Fruit fly (Drosophila melanogaster) whole organism, embryonic: ENCODE measurements around the gene Nse1.
A peak's percentile ranks its signal among the peaks of the same experiment; 100 is the strongest.

Experiments used
- Awh ChIP-seq: fragments of 200-800 bp; sonication (Bioruptor generic); IDR thresholded peaks from 2 replicates; pipeline ENCODE4, ENCODE4 v1.3.6; 2022; ENCODE audit warnings: missing biosample characterization, missing genetic modification characterization
- C15 ChIP-seq: fragments of 200-800 bp; sonication (Bioruptor generic); IDR thresholded peaks from 3 replicates; pipeline ENCODE4 v1.3.6; 2022; ENCODE audit warnings: missing biosample characterization, missing genetic modification characterization
- CG10543 ChIP-seq: fragments of 200-800 bp; sonication (Bioruptor generic); optimal IDR thresholded peaks from 3 replicates; lab custom pipeline; 2017; ENCODE audit warnings: missing biosample characterization, mild to moderate bottlenecking, missing genetic modification characterization, moderate library complexity
- CG12769 ChIP-seq: fragments of 200-800 bp; sonication (Bioruptor generic); optimal IDR thresholded peaks from 2 replicates; lab custom pipeline; 2019; ENCODE audit warnings: missing biosample characterization, mild to moderate bottlenecking, missing genetic modification characterization, moderate library complexity
- CG13775 ChIP-seq: fragments of 200-800 bp; sonication (Bioruptor generic); optimal IDR thresholded peaks from 3 replicates; lab custom pipeline; 2017; ENCODE audit warnings: missing biosample characterization, mild to moderate bottlenecking, missing genetic modification characterization
- CG14710 ChIP-seq: fragments of 200-800 bp; sonication (Bioruptor generic); optimal IDR thresholded peaks from 3 replicates; lab custom pipeline; 2019; ENCODE audit warnings: missing biosample characterization, mild to moderate bottlenecking, missing genetic modification characterization, moderate library complexity
- CG34376 ChIP-seq: fragments of 200-800 bp; sonication (Bioruptor generic); optimal IDR thresholded peaks from 2 replicates; lab custom pipeline; 2018; ENCODE audit warnings: missing biosample characterization, mild to moderate bottlenecking, missing genetic modification characterization
- CG34422 ChIP-seq: fragments of 200-800 bp; sonication (Bioruptor generic); IDR thresholded peaks from 3 replicates; pipeline ENCODE4 v1.3.6; 2022; ENCODE audit warnings: missing biosample characterization, missing genetic modification characterization
- CG42726 ChIP-seq: fragments of 200-800 bp; sonication (Bioruptor generic); IDR thresholded peaks from 2 replicates; pipeline ENCODE4 v1.3.6; 2022; ENCODE audit warnings: missing biosample characterization, missing genetic modification characterization; ENCODE audit not compliant: partially characterized antibody
- CG7963 ChIP-seq: fragments of 200-800 bp; sonication (Bioruptor generic); IDR thresholded peaks from 3 replicates; pipeline ENCODE4 v1.3.6; 2022; ENCODE audit warnings: missing biosample characterization, missing genetic modification characterization; ENCODE audit not compliant: partially characterized antibody
- D19A ChIP-seq: fragments of 200-800 bp; optimal IDR thresholded peaks from 3 replicates; lab custom pipeline; 2019; ENCODE audit warnings: missing biosample characterization, mild to moderate bottlenecking, missing genetic modification characterization, moderate library complexity
- Dip3 ChIP-seq: fragments of 200-800 bp; sonication (Bioruptor generic); optimal IDR thresholded peaks from 3 replicates; lab custom pipeline; 2016; ENCODE audit warnings: missing biosample characterization, missing genetic modification characterization
- Dp ChIP-seq: fragments of 200-800 bp; sonication (Bioruptor generic); optimal IDR thresholded peaks from 2 replicates; lab custom pipeline; 2018; ENCODE audit warnings: missing biosample characterization, mild to moderate bottlenecking, missing genetic modification characterization, moderate library complexity
- Ets97D ChIP-seq: fragments of 200-800 bp; sonication (Bioruptor generic); optimal IDR thresholded peaks from 3 replicates; lab custom pipeline; 2016; ENCODE audit warnings: missing biosample characterization, missing genetic modification characterization
- Fer1 ChIP-seq: fragments of 200-800 bp; sonication (Bioruptor generic); optimal IDR thresholded peaks from 2 replicates; lab custom pipeline; 2017; ENCODE audit warnings: missing biosample characterization, mild to moderate bottlenecking, missing genetic modification characterization
- GATAe ChIP-seq: fragments of 200-800 bp; sonication (Bioruptor generic); conservative IDR thresholded peaks from 2 replicates; pipeline ENCODE4 v1.3.6; 2022; ENCODE audit warnings: missing biosample characterization, missing genetic modification characterization
- HHEX ChIP-seq: fragments of 200-800 bp; sonication (Bioruptor generic); optimal IDR thresholded peaks from 3 replicates; lab custom pipeline; 2017; ENCODE audit warnings: missing biosample characterization, mild to moderate bottlenecking, missing genetic modification characterization, missing genetic modification reagents
- HmgZ ChIP-seq: fragments of 200-800 bp; sonication (Bioruptor generic); optimal IDR thresholded peaks from 2 replicates; lab custom pipeline; 2018; ENCODE audit warnings: missing biosample characterization, mild to moderate bottlenecking, missing genetic modification characterization
- Hr78 ChIP-seq, 2 experiments: fragments of 200-800 bp in 1 of 2; fragments of >200 bp in 1 of 2; sonication (Bioruptor generic) in 1 of 2; optimal IDR thresholded peaks; 2 replicates each; lab custom pipeline; 2017 to 2019; ENCODE audit warnings: missing biosample characterization in 2 of 2, missing genetic modification characterization in 2 of 2, mild to moderate bottlenecking in 1 of 2, moderate library complexity in 1 of 2
- MESR4 ChIP-seq: fragments of 200-800 bp; sonication (Bioruptor generic); optimal IDR thresholded peaks from 2 replicates; lab custom pipeline; 2018; ENCODE audit warnings: missing biosample characterization, mild to moderate bottlenecking, missing genetic modification characterization, moderate library complexity
- Med ChIP-seq: fragments of 200-800 bp; sonication (Bioruptor generic); peaks from one replicate; lab custom pipeline; 2016; ENCODE audit warnings: missing biosample characterization, missing genetic modification characterization, mild to moderate bottlenecking, inconsistent platforms, moderate library complexity
- Opbp ChIP-seq: fragments of 200-800 bp; sonication (Bioruptor generic); IDR thresholded peaks from 3 replicates; pipeline ENCODE4 v1.3.6; 2022; ENCODE audit warnings: missing biosample characterization, missing genetic modification characterization; ENCODE audit not compliant: partially characterized antibody
- Optix ChIP-seq: fragments of 200-800 bp; sonication (Bioruptor generic); IDR thresholded peaks from 3 replicates; pipeline ENCODE4 v1.3.6; 2022; ENCODE audit warnings: missing biosample characterization, missing genetic modification characterization
- Pdp1 ChIP-seq, 2 experiments: fragments of 200-800 bp; sonication (Bioruptor generic); optimal IDR thresholded peaks; 3 replicates each; lab custom pipeline; 2016; ENCODE audit warnings: missing biosample characterization in 2 of 2, missing genetic modification characterization in 2 of 2, mild to moderate bottlenecking in 1 of 2, moderate library complexity in 1 of 2
- Ravus ChIP-seq: fragments of 200-800 bp; sonication (Bioruptor generic); IDR thresholded peaks from 2 replicates; pipeline ENCODE4 v1.3.6; 2022; ENCODE audit warnings: missing biosample characterization, missing genetic modification characterization
- Side ChIP-seq: fragments of 200-800 bp; sonication (Bioruptor generic); optimal IDR thresholded peaks from 2 replicates; lab custom pipeline; 2016; ENCODE audit warnings: missing biosample characterization, missing genetic modification characterization
- Sin3A ChIP-seq: fragments of >200 bp; optimal IDR thresholded peaks from 2 replicates; lab custom pipeline; 2018
- Stat92E ChIP-seq, 3 experiments: fragments of >200 bp in 2 of 3; fragments of 200-800 bp in 1 of 3; sonication (Bioruptor generic) in 1 of 3; optimal IDR thresholded peaks; 2 replicates each; lab custom pipeline; 2017 to 2019; ENCODE audit warnings: missing biosample characterization in 3 of 3, missing genetic modification characterization in 3 of 3, mild to moderate bottlenecking in 1 of 3, moderate library complexity in 1 of 3
- TFAM ChIP-seq: fragments of 200-800 bp; sonication (Bioruptor generic); optimal IDR thresholded peaks from 2 replicates; lab custom pipeline; 2017; ENCODE audit warnings: missing biosample characterization, missing genetic modification characterization, inconsistent platforms
- Xrp1 ChIP-seq: fragments of 200-800 bp; sonication (Bioruptor generic); IDR thresholded peaks from 2 replicates; pipeline ENCODE4 v1.3.6; 2022; ENCODE audit warnings: missing biosample characterization, missing genetic modification characterization
- YL-1 ChIP-seq: fragments of 200-800 bp; sonication (Bioruptor generic); optimal IDR thresholded peaks from 3 replicates; lab custom pipeline; 2017; ENCODE audit warnings: missing biosample characterization, mild to moderate bottlenecking, missing genetic modification characterization
- ato ChIP-seq: fragments of 200-800 bp; sonication (Bioruptor generic); IDR thresholded peaks from 2 replicates; pipeline ENCODE4 v1.3.6; 2022; ENCODE audit warnings: missing biosample characterization, missing genetic modification characterization; ENCODE audit not compliant: partially characterized antibody
- bbx ChIP-seq: fragments of 200-800 bp; sonication (Bioruptor generic); IDR thresholded peaks from 2 replicates; pipeline ENCODE4 v1.3.6; 2022; ENCODE audit warnings: missing biosample characterization, missing genetic modification characterization; ENCODE audit not compliant: partially characterized antibody
- chm ChIP-seq: fragments of 200-800 bp; sonication (Bioruptor generic); IDR thresholded peaks from 2 replicates; pipeline ENCODE4 v1.3.6; 2022; ENCODE audit warnings: missing biosample characterization, missing genetic modification characterization
- dysf ChIP-seq: fragments of 200-800 bp; sonication (Bioruptor generic); IDR thresholded peaks from 3 replicates; pipeline ENCODE4 v1.3.6; 2022; ENCODE audit warnings: missing biosample characterization, missing genetic modification characterization
- emc ChIP-seq: fragments of 200-800 bp; sonication (Bioruptor generic); optimal IDR thresholded peaks from 2 replicates; lab custom pipeline; 2016; ENCODE audit warnings: missing biosample characterization, missing genetic modification characterization
- gfzf ChIP-seq: fragments of 200-800 bp; sonication (Bioruptor generic); optimal IDR thresholded peaks from 2 replicates; lab custom pipeline; 2016; ENCODE audit warnings: missing biosample characterization, mild to moderate bottlenecking, missing genetic modification characterization, moderate library complexity
- jing ChIP-seq: fragments of 200-800 bp; sonication (Bioruptor generic); optimal IDR thresholded peaks from 2 replicates; lab custom pipeline; 2018; ENCODE audit warnings: missing biosample characterization, mild to moderate bottlenecking, missing genetic modification characterization
- kah ChIP-seq: fragments of 200-800 bp; sonication (Bioruptor generic); optimal IDR thresholded peaks from 2 replicates; lab custom pipeline; 2018; ENCODE audit warnings: missing biosample characterization, mild to moderate bottlenecking, missing genetic modification characterization
- lola ChIP-seq, 3 experiments: fragments of >200 bp in 2 of 3; fragments of 200-800 bp in 1 of 3; sonication (Bioruptor generic) in 1 of 3; optimal IDR thresholded peaks; 2 replicates each; lab custom pipeline; 2017 to 2019; ENCODE audit warnings: missing biosample characterization in 3 of 3, missing genetic modification characterization in 3 of 3, mild to moderate bottlenecking in 1 of 3, moderate library complexity in 1 of 3
- maf-S ChIP-seq: fragments of 200-800 bp; sonication (Bioruptor generic); optimal IDR thresholded peaks from 2 replicates; lab custom pipeline; 2016; ENCODE audit warnings: missing biosample characterization, missing genetic modification characterization
- mam ChIP-seq: fragments of 200-800 bp; sonication (Bioruptor generic); optimal IDR thresholded peaks from 3 replicates; lab custom pipeline; 2016; ENCODE audit warnings: missing biosample characterization, missing genetic modification characterization
- rib ChIP-seq: fragments of 200-800 bp; sonication (Bioruptor generic); IDR thresholded peaks from 2 replicates; pipeline ENCODE4 v1.3.6; 2022; ENCODE audit warnings: missing biosample characterization, missing genetic modification characterization
- scrt ChIP-seq: fragments of 200-800 bp; sonication (Bioruptor generic); optimal IDR thresholded peaks from 2 replicates; lab custom pipeline; 2018; ENCODE audit warnings: missing biosample characterization, mild to moderate bottlenecking, missing genetic modification characterization, moderate library complexity
- sd ChIP-seq: fragments of 200-800 bp; sonication (Bioruptor generic); optimal IDR thresholded peaks from 3 replicates; lab custom pipeline; 2018; ENCODE audit warnings: missing biosample characterization, mild to moderate bottlenecking, missing genetic modification characterization, moderate library complexity
- zen ChIP-seq: fragments of 200-800 bp; sonication (Bioruptor generic); optimal IDR thresholded peaks from 3 replicates; lab custom pipeline; 2018; ENCODE audit warnings: missing biosample characterization, mild to moderate bottlenecking, missing genetic modification characterization, moderate library complexity
- zen2 ChIP-seq: fragments of 200-800 bp; sonication (Bioruptor generic); IDR thresholded peaks from 3 replicates; pipeline ENCODE4 v1.3.6; 2022; ENCODE audit warnings: missing biosample characterization, missing genetic modification characterization; ENCODE audit not compliant: partially characterized antibody

The Nse1 gene

DNA sequence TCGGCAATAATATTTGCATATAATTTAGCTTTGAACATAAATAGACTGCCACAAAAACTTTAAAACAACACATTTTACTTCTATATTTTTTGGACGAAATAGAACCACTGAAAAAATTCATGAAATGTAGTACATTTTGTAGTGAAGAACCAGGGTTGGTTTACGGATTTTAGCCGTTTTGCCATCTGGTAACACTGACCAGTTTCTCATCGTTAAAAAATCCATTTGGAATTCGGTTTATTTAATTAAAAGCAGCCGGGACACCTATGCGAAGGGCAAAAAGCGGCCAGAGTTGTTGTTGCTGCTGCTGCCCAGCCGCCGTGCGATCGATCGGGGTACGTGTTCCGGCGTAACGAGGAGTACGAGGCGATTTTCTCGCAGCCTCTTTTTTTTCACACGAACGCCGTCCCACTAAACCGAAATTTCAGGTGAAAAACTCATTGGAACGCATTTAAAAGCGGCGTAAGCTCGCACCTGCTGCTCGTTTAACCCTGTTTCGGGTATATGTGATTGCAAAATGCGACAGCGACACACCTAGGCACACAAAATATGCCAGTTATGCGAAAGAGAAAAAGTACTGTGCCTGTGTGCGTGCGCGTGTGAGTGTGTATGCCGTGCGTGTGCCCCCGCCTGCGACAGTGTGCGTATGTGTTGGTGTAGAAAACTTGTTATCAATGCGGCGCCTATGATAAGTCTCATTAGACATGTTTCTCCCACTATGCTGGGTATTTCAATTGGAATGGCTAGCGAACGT, 46.5 kb upstream of the Nse1 start, which contains the start of gene Liprin-alpha:
TSS of gene Liprin-alpha (plus strand) at position 154 of the 754 bp plus-strand sequence.
- TF ChIP-seq maf-S (no peak), Ets97D (GFP tag; lab: Kevin White, UChicago) (peak; percentile 8), MESR4 (GFP tag; lab: Kevin White, UChicago) (peak; percentile 79), GATAe (GFP tag; lab: Robert Waterston, UW) (peak; percentile 80), Dp (GFP tag; lab: Kevin White, UChicago) (no peak), rib (GFP tag; lab: Robert Waterston, UW) (0 out of 2 replicates have a peak, but pooled peaks have one; percentile 33), CG14710 (tag; lab: Kevin White, UChicago) (no peak), HmgZ (tag; lab: Kevin White, UChicago) (peak; percentile 29), lola (GFP tag; optimal IDR thresholded peaks at IDR 0.05; lab: Kevin White, UChicago) (peak in 1 of 3 experiments; percentile 66), Fer1 (GFP tag; lab: Kevin White, UChicago) (no peak), CG12769 (tag; lab: Kevin White, UChicago) (no peak), CG13775 (GFP tag; lab: Kevin White, UChicago) (no peak), gfzf (GFP tag; lab: Kevin White, UChicago) (peak; percentile 79), Pdp1 (GFP tag; optimal IDR thresholded peaks at IDR 0.05; lab: Kevin White, UChicago) (peak in 1 of 2 experiments; percentile 37), zen (tag; lab: Kevin White, UChicago) (peak; percentile 16), C15 (GFP tag; lab: Robert Waterston, UW) (no peak), dysf (GFP tag; lab: Robert Waterston, UW) (no peak), Optix (GFP tag; lab: Robert Waterston, UW) (no peak), TFAM (GFP tag; lab: Kevin White, UChicago) (no peak), scrt (no peak), Sin3A (lab: Kevin White, UChicago) (peak; percentile 41), HHEX (no peak), Stat92E (GFP tag; optimal IDR thresholded peaks at IDR 0.05; lab: Kevin White, UChicago) (peak in 1 of 3 experiments; percentile 73), Awh (GFP tag; lab: Robert Waterston, UW) (0 out of 2 replicates have a peak, but pooled peaks have one; percentile 37), chm (peak; percentile 56; the same call in 1 of the 2 replicates), CG42726 (GFP tag; lab: Robert Waterston, UW) (0 out of 2 replicates have a peak, but pooled peaks have one; percentile 5), Hr78 (GFP tag; optimal IDR thresholded peaks at IDR 0.05; lab: Kevin White, UChicago) (peak in 1 of 2 experiments; percentile 57), CG34422 (peak; percentile 72; the same call in 2 of the 3 replicates), mam (GFP tag; lab: Kevin White, UChicago) (no peak), Dip3 (GFP tag; lab: Kevin White, UChicago) (no peak), bbx (peak; percentile 44; the same call in 1 of the 2 replicates), Xrp1 (GFP tag; lab: Robert Waterston, UW) (no peak), Opbp (GFP tag; lab: Robert Waterston, UW) (peak; percentile 29; the same call in 1 of the 3 replicates), CG34376 (GFP tag; lab: Kevin White, UChicago) (no peak), ato (GFP tag; lab: Robert Waterston, UW) (0 out of 2 replicates have a peak, but pooled peaks have one; percentile 19), Ravus (GFP tag; lab: Robert Waterston, UW) (no peak), zen2 (no peak), kah (GFP tag; lab: Kevin White, UChicago) (no peak), CG7963 (GFP tag; lab: Robert Waterston, UW) (0 out of 3 replicates have a peak, but pooled peaks have one; percentile 4), CG10543 (peak; percentile 25), sd (tag; lab: Kevin White, UChicago) (peak; percentile 99), D19A (tag; lab: Kevin White, UChicago) (no peak), emc (GFP tag; lab: Kevin White, UChicago) (no peak), jing (GFP tag; lab: Kevin White, UChicago) (no peak), Med (GFP tag; lab: Kevin White, UChicago) (peak; percentile 79), YL-1 (peak; percentile 86), Side (GFP tag; lab: Kevin White, UChicago) (no peak)
